Fruit fly (Drosophila melanogaster): Measurements from ENCODE around the gene p130CAS.
A peak's percentile ranks its signal among the peaks of the same experiment; 100 is the strongest.

The p130CAS gene

DNA sequence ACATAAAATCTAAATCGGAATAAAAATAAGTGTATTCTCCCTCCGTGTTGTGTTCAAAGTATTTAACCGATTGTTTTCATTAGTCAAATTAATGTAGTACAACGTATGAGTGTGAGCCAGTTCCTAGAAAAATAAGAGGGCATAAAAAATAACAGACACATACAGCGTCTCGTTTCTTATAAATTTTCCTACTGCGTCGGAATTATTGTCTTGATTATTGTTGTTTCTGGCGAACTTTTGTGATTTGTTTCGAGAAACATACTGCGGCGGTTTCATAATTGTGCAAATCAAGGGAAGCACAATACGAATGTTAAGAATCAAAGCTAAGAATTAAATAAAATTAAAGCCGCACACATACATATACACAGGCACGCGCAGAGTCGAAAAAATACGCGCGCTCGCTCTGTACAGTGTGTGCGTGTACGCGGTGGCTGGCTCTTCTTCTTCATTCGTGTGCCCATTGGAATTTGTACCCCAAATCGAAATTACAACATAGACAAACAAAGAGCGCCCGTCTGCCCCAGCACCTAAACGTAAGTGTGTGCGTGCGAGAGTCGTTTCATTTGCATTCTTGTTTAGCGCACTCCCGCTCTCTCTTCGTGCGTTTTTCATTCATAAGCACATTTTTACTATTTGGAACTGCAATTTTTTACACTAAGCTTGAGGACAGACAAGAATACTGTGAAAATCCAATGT lies 20.5 kb upstream of the p130CAS start (continued):
- TF ChIP-seq CG4424 (GFP tag; optimal IDR thresholded peaks at IDR 0.05): no peak
- no peak for TF ChIP-seq CG16813 (GFP tag; IDR thresholded peaks at IDR 0.05; ENCODE audit: partially characterized antibody)
- TF ChIP-seq CG31388 (GFP tag; optimal IDR thresholded peaks at IDR 0.05): no peak
- no peak for TF ChIP-seq Aef1 (GFP tag; IDR thresholded peaks at IDR 0.05)
- TF ChIP-seq en (GFP tag; optimal IDR thresholded peaks at IDR 0.05): no peak
- no peak for TF ChIP-seq CG2202 (tag; optimal IDR thresholded peaks at IDR 0.05)
- no peak for TF ChIP-seq HHEX (GFP tag; optimal IDR thresholded peaks at IDR 0.05)
- no peak for TF ChIP-seq CG5245 (GFP tag; optimal IDR thresholded peaks at IDR 0.05)
- TF ChIP-seq slou (GFP tag; optimal IDR thresholded peaks at IDR 0.05): no peak
- no peak for TF ChIP-seq Sry-δ (GFP tag; optimal IDR thresholded peaks at IDR 0.05)
- no peak for TF ChIP-seq Neu2 (GFP tag; optimal IDR thresholded peaks at IDR 0.05; ENCODE audit: borderline replicate concordance)
- no peak for TF ChIP-seq MESR4 (GFP tag; optimal IDR thresholded peaks at IDR 0.05)
- TF ChIP-seq Dfd (GFP tag; optimal IDR thresholded peaks at IDR 0.05): no peak
- TF ChIP-seq CG1602 (GFP tag; optimal IDR thresholded peaks at IDR 0.05): no peak
- TF ChIP-seq Six4 (GFP tag; optimal IDR thresholded peaks at IDR 0.05): no peak
- TF ChIP-seq Nf-YA (GFP tag; IDR thresholded peaks at IDR 0.05): no peak
- no peak for TF ChIP-seq stwl (tag; optimal IDR thresholded peaks at IDR 0.05)
- no peak for TF ChIP-seq run (tag; optimal IDR thresholded peaks at IDR 0.05)
- no peak for TF ChIP-seq lmd (GFP tag; IDR thresholded peaks at IDR 0.05)
- no peak for TF ChIP-seq CG10209 (GFP tag; optimal IDR thresholded peaks at IDR 0.05)
- no peak for TF ChIP-seq CG12391 (tag; optimal IDR thresholded peaks at IDR 0.05)
- peak; percentile 61 for TF ChIP-seq lab (GFP tag; optimal IDR thresholded peaks at IDR 0.05)
- no peak for TF ChIP-seq lov (optimal IDR thresholded peaks at IDR 0.05)
- TF ChIP-seq lov (GFP tag; IDR thresholded peaks at IDR 0.05): no peak
- TF ChIP-seq CG8290 (GFP tag; optimal IDR thresholded peaks at IDR 0.05): no peak
- peak in 1 of 2 experiments; percentile 52 for TF ChIP-seq CG8290 (tag; optimal IDR thresholded peaks at IDR 0.05)
- TF ChIP-seq schlank (tag; optimal IDR thresholded peaks at IDR 0.05): no peak
- TF ChIP-seq Hr39 (optimal IDR thresholded peaks at IDR 0.05): no peak
- no peak for TF ChIP-seq CkIIα-i1 (GFP tag; IDR thresholded peaks at IDR 0.05)
- peak; percentile 24; the same call in 1 of the 2 replicates for TF ChIP-seq NFAT (GFP tag; IDR thresholded peaks at IDR 0.05)
- TF ChIP-seq sd (tag; optimal IDR thresholded peaks at IDR 0.05): peak; percentile 99
- no peak for TF ChIP-seq CG9727 (GFP tag; optimal IDR thresholded peaks at IDR 0.05)
- TF ChIP-seq CG10366 (GFP tag; IDR thresholded peaks at IDR 0.05): no peak
- peak; percentile 0 for TF ChIP-seq CG18599 (GFP tag; optimal IDR thresholded peaks at IDR 0.05)
- TF ChIP-seq CG15073 (GFP tag; optimal IDR thresholded peaks at IDR 0.05): no peak
- TF ChIP-seq CG11085 (GFP tag; IDR thresholded peaks at IDR 0.05): no peak
- no peak for TF ChIP-seq CG16863 (GFP tag; optimal IDR thresholded peaks at IDR 0.05)
- TF ChIP-seq CG12236 (GFP tag; optimal IDR thresholded peaks at IDR 0.05): no peak
- no peak for TF ChIP-seq Atf3 (GFP tag; optimal IDR thresholded peaks at IDR 0.05)
- TF ChIP-seq h (optimal IDR thresholded peaks at IDR 0.05): no peak
- no peak for TF ChIP-seq CG8765 (GFP tag; IDR thresholded peaks at IDR 0.05)
- TF ChIP-seq Drgx (GFP tag; IDR thresholded peaks at IDR 0.05): peak; percentile 48
- no peak for TF ChIP-seq mam (GFP tag; optimal IDR thresholded peaks at IDR 0.05)
- no peak for TF ChIP-seq pb (GFP tag; optimal IDR thresholded peaks at IDR 0.05)
- no peak for TF ChIP-seq CG4854 (GFP tag; optimal IDR thresholded peaks at IDR 0.05)
- peak; percentile 22; the same call in 1 of the 2 replicates for TF ChIP-seq onecut (GFP tag; IDR thresholded peaks at IDR 0.05)
- TF ChIP-seq Dll (GFP tag; IDR thresholded peaks at IDR 0.05; ENCODE audit: partially characterized antibody): no peak
- TF ChIP-seq CG32772 (GFP tag; IDR thresholded peaks at IDR 0.05): no peak
- no peak for TF ChIP-seq cato (GFP tag; optimal IDR thresholded peaks at IDR 0.05; ENCODE audit: borderline replicate concordance)
- no peak for TF ChIP-seq sisA (GFP tag; IDR thresholded peaks at IDR 0.05)
- TF ChIP-seq Hr3 (GFP tag; optimal IDR thresholded peaks at IDR 0.05): no peak
- peak; percentile 32 for TF ChIP-seq CG3163 (GFP tag; optimal IDR thresholded peaks at IDR 0.05)

Data from whole organism, embryonic.